Worm (Caenorhabditis elegans): Measurements from ENCODE around the gene ZC449.8.

ZC449.8 gene

DNA sequence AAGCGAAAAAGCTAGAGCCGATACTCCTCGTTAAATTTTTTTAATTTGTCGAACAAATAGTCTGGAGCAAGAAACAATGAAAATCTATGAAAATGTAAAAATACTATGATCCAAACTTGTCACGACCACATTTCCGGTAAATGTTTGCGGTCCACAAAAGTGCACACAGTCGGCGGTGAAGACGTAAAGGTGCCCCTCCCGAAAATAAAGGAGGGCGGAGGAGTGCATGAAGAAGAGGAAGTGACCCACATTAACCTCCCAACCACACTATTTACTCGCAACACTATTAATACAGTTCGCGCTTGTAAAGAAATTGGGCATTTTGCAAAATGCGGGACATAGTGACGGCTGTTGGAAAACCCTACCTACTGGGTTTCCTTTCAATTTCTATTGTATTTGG, 24.2 kb downstream of the ZC449.8 start:
- TF ChIP-seq ceh-62 (tag; optimal IDR thresholded peaks at IDR 0.05): no peak
- peak in 1 of 2 experiments; percentile 92 for TF ChIP-seq unc-62 (GFP tag; optimal IDR thresholded peaks at IDR 0.05 in 1 of 2)
- TF ChIP-seq unc-62 (tag; optimal IDR thresholded peaks at IDR 0.05): no peak
- TF ChIP-seq nhr-41 (GFP tag; IDR thresholded peaks at IDR 0.05): no peak

DNA sequence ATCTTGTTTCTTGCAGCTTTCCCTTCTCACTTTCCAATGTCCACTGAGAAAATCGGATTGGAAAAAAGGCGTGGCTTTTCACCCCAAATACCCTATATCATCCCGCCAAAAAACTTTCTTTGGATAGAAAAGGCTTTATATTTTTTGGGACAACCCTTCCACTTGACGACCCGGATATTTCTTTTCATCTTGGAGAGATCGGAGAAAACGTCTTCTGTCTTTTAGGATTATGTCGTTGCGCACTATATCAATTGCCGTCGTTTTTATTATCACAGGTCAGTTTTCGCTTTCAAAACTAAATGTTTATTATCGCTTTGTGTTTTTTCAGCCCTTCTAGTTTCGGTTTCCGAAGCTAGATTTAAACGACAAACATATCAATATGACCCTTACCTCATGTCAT, 28.0 kb downstream of the ZC449.8 start, which contains the start of gene Y64H9A.2:
TSS of gene Y64H9A.2 (plus strand) at position 90 of the 400 bp plus-strand sequence.
- TF ChIP-seq unc-62 (GFP tag; optimal IDR thresholded peaks at IDR 0.05 in 1 of 2): peak in 1 of 2 experiments; percentile 30
- TF ChIP-seq unc-62 (tag; optimal IDR thresholded peaks at IDR 0.05): no peak
- no peak for TF ChIP-seq madf-5 (GFP tag; IDR thresholded peaks at IDR 0.05)

DNA sequence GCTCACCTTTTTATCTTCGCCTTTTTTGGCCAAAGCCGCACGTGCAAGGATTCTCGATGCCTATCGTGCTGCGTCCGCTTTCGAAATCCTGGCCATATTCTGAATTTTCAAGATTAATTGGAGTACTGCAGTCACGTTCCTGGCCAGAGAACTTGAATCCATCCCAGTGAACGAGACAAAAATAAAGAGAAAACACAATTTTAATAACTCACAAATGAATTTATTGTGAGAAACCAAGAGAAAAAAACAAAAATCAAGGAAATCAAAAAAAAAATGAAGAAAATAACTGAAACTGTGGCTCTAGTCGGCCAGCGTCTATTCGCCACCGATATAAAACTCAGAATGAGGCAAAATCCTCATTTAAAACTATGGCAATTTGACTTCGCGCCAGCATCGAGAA, 43.3 kb downstream of the ZC449.8 start, which contains the start of gene C24H10.4:
TSS of gene C24H10.4 (minus strand) at position 101 of the 400 bp plus-strand sequence.
- TF ChIP-seq nhr-11 (tag; optimal IDR thresholded peaks at IDR 0.05) (no peak), fkh-10 (GFP tag; optimal IDR thresholded peaks at IDR 0.05) (no peak), hmg-1.1 (GFP tag; IDR thresholded peaks at IDR 0.05) (no peak), ama-1 (optimal IDR thresholded peaks at IDR 0.05) (no peak), mdl-1 (tag; optimal IDR thresholded peaks at IDR 0.05) (no peak), arid-1 (GFP tag; conservative IDR thresholded peaks at IDR 0.05) (no peak), T26A8.4 (GFP tag; IDR thresholded peaks at IDR 0.05) (no peak), daf-12 (tag; optimal IDR thresholded peaks at IDR 0.05) (no peak), ceh-82 (tag; optimal IDR thresholded peaks at IDR 0.05) (no peak), php-3 (GFP tag; IDR thresholded peaks at IDR 0.05) (no peak), snpc-4 (tag; optimal IDR thresholded peaks at IDR 0.05) (no peak), nhr-76 (tag; optimal IDR thresholded peaks at IDR 0.05) (no peak), tra-1 (GFP tag; IDR thresholded peaks at IDR 0.05) (no peak), lin-38 (GFP tag; IDR thresholded peaks at IDR 0.05) (no peak), zip-2 (tag; optimal IDR thresholded peaks at IDR 0.05) (no peak), Y48G9A.11 (GFP tag; IDR thresholded peaks at IDR 0.05) (no peak), mep-1 (tag; optimal IDR thresholded peaks at IDR 0.05) (no peak), unc-130 (GFP tag; optimal IDR thresholded peaks at IDR 0.05) (no peak)

DNA sequence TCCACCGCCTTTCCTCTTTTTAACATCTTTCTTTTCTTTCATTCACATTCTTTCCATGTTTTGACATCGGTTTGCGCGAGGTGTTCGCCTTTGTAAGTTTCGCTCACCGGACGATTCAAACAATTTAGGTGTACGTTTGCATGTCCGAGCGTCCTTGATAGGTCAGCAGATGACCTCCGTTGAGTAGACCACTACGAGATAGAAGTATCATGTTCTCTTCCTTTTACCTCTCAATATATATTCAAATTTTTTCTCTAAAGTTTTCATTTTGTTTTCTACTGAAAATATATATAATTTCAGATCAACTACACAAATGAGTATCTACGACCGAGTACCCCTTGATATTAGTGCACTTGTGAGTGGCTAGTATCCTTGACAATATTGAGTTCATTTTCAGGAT, 44.9 kb downstream of the ZC449.8 start, which contains the start of gene C24H10.3:
TSS of gene C24H10.3 (plus strand) at position 301 of the 400 bp plus-strand sequence.
- TF ChIP-seq ces-1 (GFP tag; optimal IDR thresholded peaks at IDR 0.05) (no peak), nhr-10 (tag; optimal IDR thresholded peaks at IDR 0.05) (no peak), hlh-30 (tag; optimal IDR thresholded peaks at IDR 0.05; ENCODE audit: insufficient read depth) (no peak), duxl-1 (tag; optimal IDR thresholded peaks at IDR 0.05; ENCODE audit: poor library complexity) (no peak), Y5F2A.4 (GFP tag; optimal IDR thresholded peaks at IDR 0.05) (no peak), madf-9 (GFP tag; conservative IDR thresholded peaks at IDR 0.05) (no peak), lin-13 (GFP tag; optimal IDR thresholded peaks at IDR 0.05) (no peak), nhr-41 (GFP tag; IDR thresholded peaks at IDR 0.05) (no peak), gei-8 (GFP tag; optimal IDR thresholded peaks at IDR 0.05) (no peak), zfp-3 (GFP tag; conservative IDR thresholded peaks at IDR 0.05) (no peak), mxl-3 (GFP tag; optimal IDR thresholded peaks at IDR 0.05) (no peak)

DNA sequence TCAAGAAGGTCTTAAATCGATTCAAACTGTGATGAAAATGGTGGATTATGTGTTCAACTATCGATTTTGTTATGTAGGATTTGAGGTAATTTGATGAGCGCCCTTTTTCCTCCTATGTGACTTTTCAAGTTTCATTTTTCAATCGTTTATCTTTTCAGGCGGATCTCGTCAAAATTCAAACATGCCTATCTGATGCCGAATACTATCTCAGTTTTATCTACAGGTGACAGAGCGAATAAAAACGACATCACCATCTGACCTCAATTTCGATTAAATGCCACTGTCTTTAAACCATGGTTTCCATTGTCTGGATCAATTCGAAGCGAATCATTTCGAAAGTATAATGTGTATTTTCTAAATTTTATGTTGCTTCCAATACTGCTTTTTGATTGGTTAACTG, 45.9 kb downstream of the ZC449.8 start:
- TF ChIP-seq F10B5.3 (tag; optimal IDR thresholded peaks at IDR 0.05): no peak
- no peak for TF ChIP-seq lin-29 (GFP tag; IDR thresholded peaks at IDR 0.05)
- no peak for TF ChIP-seq madf-5 (GFP tag; IDR thresholded peaks at IDR 0.05)
- TF ChIP-seq unc-62 (GFP tag; optimal IDR thresholded peaks at IDR 0.05 in 1 of 2): peak in 1 of 2 experiments; percentile 77
- no peak for TF ChIP-seq unc-62 (tag; optimal IDR thresholded peaks at IDR 0.05)
